Worm (Caenorhabditis elegans): ENCODE data around the gene pals-32.

Gene pals-32

DNA sequence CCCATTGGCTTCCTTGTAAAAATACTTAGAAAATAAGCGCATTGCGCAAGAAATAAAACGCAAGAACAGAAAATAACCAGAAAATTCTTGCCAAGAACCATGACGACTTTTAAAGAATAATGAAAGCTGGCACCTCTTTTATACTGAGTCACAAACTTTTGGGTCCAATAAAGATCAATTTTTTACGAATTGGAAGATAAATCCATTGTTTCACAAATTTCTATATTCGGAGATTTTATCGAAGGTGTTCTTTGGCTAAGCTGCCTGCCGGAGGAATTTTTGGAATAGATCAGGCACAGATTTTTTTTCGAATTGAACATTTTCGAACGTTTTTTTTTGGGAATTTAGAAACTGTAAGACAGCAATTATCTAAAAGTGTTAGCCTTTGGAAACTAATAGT, 16.5 kb downstream of the pals-32 start, which contains the start of gene C31B8.9:
C31B8.9 (minus strand) TSS at position 101 of the 400 bp plus-strand sequence.
- TF ChIP-seq ztf-23 (GFP tag; IDR thresholded peaks at IDR 0.05) (no peak), flt-1 (GFP tag; IDR thresholded peaks at IDR 0.05) (no peak), tab-1 (GFP tag; IDR thresholded peaks at IDR 0.05) (no peak), T22C8.4 (GFP tag; IDR thresholded peaks at IDR 0.05) (no peak), ref-1 (GFP tag; conservative IDR thresholded peaks at IDR 0.05) (no peak), ztf-29 (GFP tag; IDR thresholded peaks at IDR 0.05) (no peak), klf-2 (GFP tag; conservative IDR thresholded peaks at IDR 0.05) (no peak)

DNA sequence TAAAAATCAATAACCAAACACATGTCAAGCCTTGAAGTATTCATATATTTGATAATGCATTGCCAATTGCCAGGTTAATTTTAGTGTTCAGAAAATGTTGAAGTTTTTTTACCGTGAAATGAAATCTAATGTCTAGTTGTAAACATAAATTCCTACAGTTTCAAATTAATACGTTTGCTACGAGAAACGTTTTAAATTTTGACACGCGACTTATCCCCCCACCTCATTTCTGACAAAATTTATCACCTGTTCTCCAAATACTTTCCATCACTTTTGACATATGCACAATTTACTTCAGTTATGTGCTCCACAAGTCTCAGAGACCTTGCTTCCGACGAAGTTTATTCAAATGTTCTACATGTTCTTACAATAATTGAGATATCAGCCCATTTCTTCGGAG, 17.5 kb downstream of the pals-32 start, which contains the start of gene srh-146:
srh-146 (plus strand) TSS at position 301 of the 400 bp plus-strand sequence.
- TF ChIP-seq med-1 (GFP tag; optimal IDR thresholded peaks at IDR 0.05; ENCODE audit: insufficient read depth) (no peak), cog-1 (tag; optimal IDR thresholded peaks at IDR 0.05) (no peak), flt-1 (GFP tag; IDR thresholded peaks at IDR 0.05) (no peak), klf-2 (GFP tag; conservative IDR thresholded peaks at IDR 0.05) (no peak), T22C8.4 (GFP tag; IDR thresholded peaks at IDR 0.05) (no peak), ztf-23 (GFP tag; IDR thresholded peaks at IDR 0.05) (no peak), ref-1 (GFP tag; conservative IDR thresholded peaks at IDR 0.05) (no peak), tab-1 (GFP tag; IDR thresholded peaks at IDR 0.05) (no peak), ztf-29 (GFP tag; IDR thresholded peaks at IDR 0.05) (no peak)

ce11 chrV:2920125-2920524, 23.7 kb downstream of the pals-32 start:
- TF ChIP-seq flt-1 (GFP tag; IDR thresholded peaks at IDR 0.05) (no peak), ref-1 (GFP tag; conservative IDR thresholded peaks at IDR 0.05) (no peak)

DNA sequence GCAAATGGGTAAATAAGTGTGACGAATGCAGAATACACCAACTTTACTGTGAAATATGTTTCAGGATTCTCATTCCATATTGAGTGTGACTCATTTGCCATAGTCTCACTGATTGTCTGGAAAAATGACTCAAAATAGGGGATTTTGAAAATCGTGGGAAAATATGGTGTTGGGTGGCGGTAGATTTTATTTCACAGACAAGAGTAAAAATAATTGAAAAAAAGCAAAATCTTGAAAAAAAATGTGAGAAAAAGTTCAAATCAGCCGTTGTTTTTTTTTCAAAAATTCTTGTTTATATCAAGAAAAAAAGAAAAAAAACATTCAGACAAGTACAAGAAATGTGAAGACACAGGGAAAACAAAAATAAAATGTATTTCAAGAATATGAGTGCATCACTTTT, 26.2 kb downstream of the pals-32 start, which contains the start of gene srh-38:
srh-38 (minus strand) TSS at position 101 of the 400 bp plus-strand sequence.
- TF ChIP-seq flt-1 (GFP tag; IDR thresholded peaks at IDR 0.05): no peak
- no peak for TF ChIP-seq cog-1 (tag; optimal IDR thresholded peaks at IDR 0.05)
- no peak for TF ChIP-seq T22C8.4 (GFP tag; IDR thresholded peaks at IDR 0.05)
- no peak for TF ChIP-seq ref-1 (GFP tag; conservative IDR thresholded peaks at IDR 0.05)
- no peak for TF ChIP-seq klf-2 (GFP tag; conservative IDR thresholded peaks at IDR 0.05)
- TF ChIP-seq ztf-23 (GFP tag; IDR thresholded peaks at IDR 0.05): no peak

DNA sequence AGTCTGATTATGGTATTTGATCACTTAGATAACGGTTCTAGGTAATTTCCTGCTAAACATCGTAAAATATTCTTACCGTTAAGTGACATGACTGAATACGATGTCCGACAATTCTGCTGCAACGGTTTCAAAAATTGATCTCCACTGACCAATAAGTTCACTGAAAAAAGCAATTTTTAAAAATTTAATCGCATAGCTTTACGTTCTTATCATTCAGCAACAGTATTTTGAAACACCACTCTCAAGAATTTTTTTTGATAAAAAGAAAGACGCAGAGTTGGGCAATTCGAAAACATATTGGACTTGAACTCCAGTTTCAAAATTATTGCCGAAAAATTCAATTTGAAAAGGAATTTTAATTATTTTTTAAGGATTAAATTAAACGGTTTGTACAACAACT, 31.1 kb downstream of the pals-32 start, which contains the start of gene C31B8.12:
C31B8.12 (minus strand) TSS at position 101 of the 400 bp plus-strand sequence.
- TF ChIP-seq tab-1 (GFP tag; IDR thresholded peaks at IDR 0.05) (no peak), T22C8.4 (GFP tag; IDR thresholded peaks at IDR 0.05) (no peak), med-1 (GFP tag; optimal IDR thresholded peaks at IDR 0.05; ENCODE audit: insufficient read depth) (no peak), ztf-29 (GFP tag; IDR thresholded peaks at IDR 0.05) (no peak), ref-1 (GFP tag; conservative IDR thresholded peaks at IDR 0.05) (no peak)

ce11 chrV:2929753-2930152, 33.3 kb downstream of the pals-32 start, which contains the start of gene C31B8.16:
TSS of gene C31B8.16 (plus strand) at chrV:2930053.
- no peak for TF ChIP-seq flt-1 (GFP tag; IDR thresholded peaks at IDR 0.05)
- TF ChIP-seq klf-2 (GFP tag; conservative IDR thresholded peaks at IDR 0.05): no peak
- no peak for TF ChIP-seq med-1 (GFP tag; optimal IDR thresholded peaks at IDR 0.05; ENCODE audit: insufficient read depth)
- no peak for TF ChIP-seq T22C8.4 (GFP tag; IDR thresholded peaks at IDR 0.05)
- no peak for TF ChIP-seq ztf-23 (GFP tag; IDR thresholded peaks at IDR 0.05)
- no peak for TF ChIP-seq cog-1 (tag; optimal IDR thresholded peaks at IDR 0.05)
- no peak for TF ChIP-seq ref-1 (GFP tag; conservative IDR thresholded peaks at IDR 0.05)
- TF ChIP-seq ztf-29 (GFP tag; IDR thresholded peaks at IDR 0.05): no peak
- TF ChIP-seq tab-1 (GFP tag; IDR thresholded peaks at IDR 0.05): no peak

DNA sequence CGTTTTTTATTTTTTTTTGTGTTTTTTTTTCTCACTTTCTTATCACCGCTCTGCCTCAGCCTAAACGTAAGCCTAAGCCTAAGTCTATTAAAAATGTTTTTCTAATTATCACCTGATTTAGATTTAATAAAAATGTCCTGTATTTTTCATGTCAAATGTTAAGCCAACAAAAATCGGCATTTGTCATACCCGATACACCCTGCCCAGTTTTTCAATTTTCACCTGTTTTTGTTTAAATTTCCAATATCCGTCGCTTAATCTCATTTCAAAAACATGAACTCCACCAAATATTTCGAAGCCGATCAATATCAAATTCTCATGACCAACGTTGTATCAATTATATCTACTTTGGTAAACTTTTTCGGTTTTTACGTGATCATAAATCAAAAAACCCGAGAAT, 34.8 kb downstream of the pals-32 start, which contains the start of gene C31B8.1:
C31B8.1 (plus strand) TSS at position 301 of the 400 bp plus-strand sequence.
- no peak for TF ChIP-seq tab-1 (GFP tag; IDR thresholded peaks at IDR 0.05)
- TF ChIP-seq cog-1 (tag; optimal IDR thresholded peaks at IDR 0.05): no peak
- no peak for TF ChIP-seq klf-2 (GFP tag; conservative IDR thresholded peaks at IDR 0.05)
- TF ChIP-seq T22C8.4 (GFP tag; IDR thresholded peaks at IDR 0.05): no peak

- TF ChIP-seq tab-1 (GFP tag; IDR thresholded peaks at IDR 0.05) (no peak), ztf-29 (GFP tag; IDR thresholded peaks at IDR 0.05) (no peak), klf-2 (GFP tag; conservative IDR thresholded peaks at IDR 0.05) (no peak), cog-1 (tag; optimal IDR thresholded peaks at IDR 0.05) (no peak), flt-1 (GFP tag; IDR thresholded peaks at IDR 0.05) (no peak), med-1 (GFP tag; optimal IDR thresholded peaks at IDR 0.05; ENCODE audit: insufficient read depth) (no peak), T22C8.4 (GFP tag; IDR thresholded peaks at IDR 0.05) (no peak), ztf-23 (GFP tag; IDR thresholded peaks at IDR 0.05) (no peak), ref-1 (GFP tag; conservative IDR thresholded peaks at IDR 0.05) (no peak)
These were observed 37.7 kb downstream of the pals-32 start, which contains the start of gene srh-247 for ce11 chrV:2934075-2934474. TSS of gene srh-247 (minus strand) at chrV:2934175.

DNA sequence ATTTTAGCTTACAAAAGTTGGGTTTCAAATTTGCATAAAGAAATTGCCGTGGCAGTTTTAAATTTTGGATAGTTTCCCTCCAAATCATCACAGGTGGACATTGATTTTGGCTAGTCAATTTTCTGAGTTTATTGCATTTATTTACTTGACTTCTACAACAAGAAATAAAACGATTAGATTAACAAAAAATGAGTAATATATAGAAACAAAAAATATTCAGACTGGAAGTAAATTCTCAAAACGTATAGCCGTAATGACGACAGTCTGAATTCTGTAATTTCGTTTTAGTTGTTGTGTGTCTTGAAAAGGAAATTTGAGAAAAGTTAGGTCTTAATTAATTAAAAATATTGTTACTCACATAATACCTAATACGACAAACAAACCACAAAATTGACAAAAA, 42.1 kb downstream of the pals-32 start, which contains the start of gene srw-141:
srw-141 (minus strand) TSS at position 101 of the 400 bp plus-strand sequence.
- TF ChIP-seq T22C8.4 (GFP tag; IDR thresholded peaks at IDR 0.05) (no peak), tab-1 (GFP tag; IDR thresholded peaks at IDR 0.05) (no peak), ztf-29 (GFP tag; IDR thresholded peaks at IDR 0.05) (no peak), med-1 (GFP tag; optimal IDR thresholded peaks at IDR 0.05; ENCODE audit: insufficient read depth) (no peak), klf-2 (GFP tag; conservative IDR thresholded peaks at IDR 0.05) (no peak), cog-1 (tag; optimal IDR thresholded peaks at IDR 0.05) (no peak), ztf-23 (GFP tag; IDR thresholded peaks at IDR 0.05) (no peak), flt-1 (GFP tag; IDR thresholded peaks at IDR 0.05) (no peak), ref-1 (GFP tag; conservative IDR thresholded peaks at IDR 0.05) (no peak)

DNA sequence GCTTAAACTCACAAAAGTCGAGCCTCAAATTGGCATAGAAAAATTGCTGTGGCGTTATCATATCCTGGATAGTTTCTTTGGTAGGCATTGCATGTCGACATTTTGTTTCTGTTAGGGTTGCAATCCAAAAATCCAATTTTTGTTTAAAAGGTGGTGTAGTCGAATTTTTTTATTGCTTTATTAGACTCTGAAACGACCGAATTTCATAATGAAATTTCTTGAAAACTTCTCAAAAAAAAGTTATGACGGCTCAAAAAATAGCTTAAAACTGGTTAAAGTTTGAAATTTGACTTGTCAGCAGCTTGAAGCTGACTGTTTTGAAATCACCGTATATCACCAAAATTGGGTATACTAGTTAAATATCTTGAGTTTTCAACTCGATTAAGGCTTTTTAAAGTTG, 45.0 kb downstream of the pals-32 start, which contains the start of gene srw-143:
srw-143 (minus strand) TSS at position 101 of the 400 bp plus-strand sequence.
- TF ChIP-seq klf-2 (GFP tag; conservative IDR thresholded peaks at IDR 0.05): no peak
- no peak for TF ChIP-seq ztf-29 (GFP tag; IDR thresholded peaks at IDR 0.05)
- TF ChIP-seq T22C8.4 (GFP tag; IDR thresholded peaks at IDR 0.05): no peak
- TF ChIP-seq med-1 (GFP tag; optimal IDR thresholded peaks at IDR 0.05; ENCODE audit: insufficient read depth): no peak
- no peak for TF ChIP-seq ref-1 (GFP tag; conservative IDR thresholded peaks at IDR 0.05)
- no peak for TF ChIP-seq cog-1 (tag; optimal IDR thresholded peaks at IDR 0.05)
- no peak for TF ChIP-seq tab-1 (GFP tag; IDR thresholded peaks at IDR 0.05)
- no peak for TF ChIP-seq flt-1 (GFP tag; IDR thresholded peaks at IDR 0.05)
- TF ChIP-seq ztf-23 (GFP tag; IDR thresholded peaks at IDR 0.05): no peak

All from whole organism, midembryonic.